Fruit fly (Drosophila melanogaster) whole organism, embryonic: Measurements from ENCODE around the gene IA-2.

Experiments
- Aef1 ChIP-seq: fragments of 200-800 bp; sonication (Bioruptor generic); IDR thresholded peaks from 3 replicates; pipeline ENCODE4 v1.3.6; 2022; ENCODE audit warnings: missing biosample characterization, missing genetic modification characterization
- Atf6 ChIP-seq: fragments of 200-800 bp; sonication (Bioruptor generic); IDR thresholded peaks from 2 replicates; pipeline ENCODE4 v1.3.6; 2022; ENCODE audit warnings: missing biosample characterization, missing genetic modification characterization
- BtbVII ChIP-seq: fragments of 200-800 bp; sonication (Bioruptor generic); optimal IDR thresholded peaks from 3 replicates; lab custom pipeline; 2017; ENCODE audit warnings: missing biosample characterization, mild to moderate bottlenecking, missing genetic modification characterization
- CG12155 ChIP-seq: fragments of 200-800 bp; sonication (Bioruptor generic); optimal IDR thresholded peaks from 3 replicates; lab custom pipeline; 2016; ENCODE audit warnings: missing biosample characterization, missing genetic modification characterization
- CG12769 ChIP-seq: fragments of 200-800 bp; sonication (Bioruptor generic); optimal IDR thresholded peaks from 2 replicates; lab custom pipeline; 2019; ENCODE audit warnings: missing biosample characterization, mild to moderate bottlenecking, missing genetic modification characterization, moderate library complexity
- CG13624 ChIP-seq: fragments of 200-800 bp; sonication (Bioruptor generic); optimal IDR thresholded peaks from 2 replicates; lab custom pipeline; 2016; ENCODE audit warnings: missing biosample characterization, missing genetic modification characterization
- CG13775 ChIP-seq: fragments of 200-800 bp; sonication (Bioruptor generic); optimal IDR thresholded peaks from 3 replicates; lab custom pipeline; 2017; ENCODE audit warnings: missing biosample characterization, mild to moderate bottlenecking, missing genetic modification characterization
- CG14014 ChIP-seq: fragments of 200-800 bp; sonication (Bioruptor generic); IDR thresholded peaks from 2 replicates; pipeline ENCODE4 v1.3.6; 2022; ENCODE audit warnings: missing biosample characterization, missing genetic modification characterization
- CG15696 ChIP-seq: fragments of 200-800 bp; sonication (Bioruptor generic); optimal IDR thresholded peaks from 2 replicates; lab custom pipeline; 2019; ENCODE audit warnings: missing biosample characterization, mild to moderate bottlenecking, missing genetic modification characterization, moderate library complexity
- CG1603 ChIP-seq: fragments of 200-800 bp; sonication (Bioruptor generic); optimal IDR thresholded peaks from 2 replicates; lab custom pipeline; 2019; ENCODE audit warnings: missing biosample characterization, mild to moderate bottlenecking, missing genetic modification characterization, moderate library complexity
- CG17912 ChIP-seq: fragments of 200-800 bp; sonication (Bioruptor generic); optimal IDR thresholded peaks from 2 replicates; lab custom pipeline; 2018; ENCODE audit warnings: missing biosample characterization, mild to moderate bottlenecking, missing genetic modification characterization
- CG1792 ChIP-seq: fragments of 200-800 bp; sonication (Bioruptor generic); optimal IDR thresholded peaks from 2 replicates; lab custom pipeline; 2016; ENCODE audit warnings: missing biosample characterization, missing genetic modification characterization
- CG1832 ChIP-seq: fragments of 200-800 bp; sonication (Bioruptor generic); optimal IDR thresholded peaks from 2 replicates; lab custom pipeline; 2017; ENCODE audit warnings: missing biosample characterization, mild to moderate bottlenecking, missing genetic modification characterization, inconsistent platforms
- CG2199 ChIP-seq: fragments of 200-800 bp; sonication (Bioruptor generic); IDR thresholded peaks from 3 replicates; pipeline ENCODE4 v1.3.6; 2022; ENCODE audit warnings: missing biosample characterization, missing genetic modification characterization
- CG31365 ChIP-seq: fragments of 200-800 bp; sonication (Bioruptor generic); optimal IDR thresholded peaks from 2 replicates; lab custom pipeline; 2018; ENCODE audit warnings: missing biosample characterization, mild to moderate bottlenecking, missing genetic modification characterization
- CG32772 ChIP-seq: fragments of 200-800 bp; sonication (Bioruptor generic); IDR thresholded peaks from 2 replicates; pipeline ENCODE4 v1.3.6; 2022; ENCODE audit warnings: missing biosample characterization, missing genetic modification characterization
- CG3281 ChIP-seq: fragments of 200-800 bp; sonication (Bioruptor generic); optimal IDR thresholded peaks from 3 replicates; lab custom pipeline; 2017; ENCODE audit warnings: missing biosample characterization, mild to moderate bottlenecking, missing genetic modification characterization
- CG3407 ChIP-seq: fragments of 200-800 bp; sonication (Bioruptor generic); optimal IDR thresholded peaks from 2 replicates; lab custom pipeline; 2018; ENCODE audit warnings: missing biosample characterization, mild to moderate bottlenecking, missing genetic modification characterization
- CG3726 ChIP-seq: fragments of 200-800 bp; sonication (Bioruptor generic); IDR thresholded peaks from 3 replicates; pipeline ENCODE4, ENCODE4 v1.3.6; 2022; ENCODE audit warnings: missing biosample characterization, missing genetic modification characterization
- CG4617 ChIP-seq: fragments of 200-800 bp; sonication (Bioruptor generic); optimal IDR thresholded peaks from 3 replicates; lab custom pipeline; 2016; ENCODE audit warnings: missing biosample characterization, missing genetic modification characterization, borderline replicate concordance
- CG6854 ChIP-seq: fragments of 200-800 bp; sonication (Bioruptor generic); optimal IDR thresholded peaks from 3 replicates; lab custom pipeline; 2017; ENCODE audit warnings: missing biosample characterization, mild to moderate bottlenecking, missing genetic modification characterization
- CG8388 ChIP-seq: fragments of 200-800 bp; sonication (Bioruptor generic); optimal IDR thresholded peaks from 2 replicates; lab custom pipeline; 2019; ENCODE audit warnings: missing biosample characterization, mild to moderate bottlenecking, missing genetic modification characterization, moderate library complexity
- CG8924 ChIP-seq: fragments of 200-800 bp; optimal IDR thresholded peaks from 3 replicates; lab custom pipeline; 2019; ENCODE audit warnings: missing biosample characterization, mild to moderate bottlenecking, missing genetic modification characterization, moderate library complexity
- CG9609 ChIP-seq: fragments of 200-800 bp; sonication (Bioruptor generic); optimal IDR thresholded peaks from 3 replicates; lab custom pipeline; 2016; ENCODE audit warnings: missing biosample characterization, missing genetic modification characterization
- CG9727 ChIP-seq: fragments of 200-800 bp; sonication (Bioruptor generic); optimal IDR thresholded peaks from 3 replicates; lab custom pipeline; 2017; ENCODE audit warnings: missing biosample characterization, mild to moderate bottlenecking, missing genetic modification characterization
- CrebB ChIP-seq: fragments of 200-800 bp; sonication (Bioruptor generic); optimal IDR thresholded peaks from 3 replicates; lab custom pipeline; 2018; ENCODE audit warnings: missing biosample characterization, mild to moderate bottlenecking, missing genetic modification characterization
- Gug ChIP-seq: fragments of 200-800 bp; sonication (Bioruptor generic); IDR thresholded peaks from 4 replicates; pipeline ENCODE4 v1.3.6; 2022; ENCODE audit warnings: missing biosample characterization, missing genetic modification characterization
- H15 ChIP-seq: fragments of 200-800 bp; sonication (Bioruptor generic); IDR thresholded peaks from 3 replicates; pipeline ENCODE4 v1.3.6; 2022; ENCODE audit warnings: missing biosample characterization, missing genetic modification characterization
- Lim3 ChIP-seq: fragments of 200-800 bp; sonication (Bioruptor generic); IDR thresholded peaks from 2 replicates; pipeline ENCODE4 v1.3.6; 2022; ENCODE audit warnings: missing biosample characterization, missing genetic modification characterization
- NC2α ChIP-seq: fragments of 200-800 bp; sonication (Bioruptor generic); optimal IDR thresholded peaks from 2 replicates; lab custom pipeline; 2016; ENCODE audit warnings: missing biosample characterization, missing genetic modification characterization
- Opbp ChIP-seq: fragments of 200-800 bp; sonication (Bioruptor generic); IDR thresholded peaks from 3 replicates; pipeline ENCODE4 v1.3.6; 2022; ENCODE audit warnings: missing biosample characterization, missing genetic modification characterization; ENCODE audit not compliant: partially characterized antibody
- Rx ChIP-seq: fragments of 200-800 bp; sonication (Bioruptor generic); IDR thresholded peaks from 2 replicates; pipeline ENCODE4 v1.3.6; 2022; ENCODE audit warnings: missing biosample characterization, missing genetic modification characterization
- Vsx1 ChIP-seq: fragments of 200-800 bp; sonication (Bioruptor generic); optimal IDR thresholded peaks from 2 replicates; lab custom pipeline; 2017; ENCODE audit warnings: missing biosample characterization, mild to moderate bottlenecking, missing genetic modification characterization, missing genetic modification reagents
- az2 ChIP-seq: fragments of 200-800 bp; sonication (Bioruptor generic); optimal IDR thresholded peaks from 3 replicates; lab custom pipeline; 2016; ENCODE audit warnings: missing biosample characterization, missing genetic modification characterization
- cas ChIP-seq: fragments of 200-800 bp; sonication (Bioruptor generic); IDR thresholded peaks from 2 replicates; pipeline ENCODE4 v1.3.6; 2022; ENCODE audit warnings: missing biosample characterization, missing genetic modification characterization
- danr ChIP-seq: fragments of 200-800 bp; sonication (Bioruptor generic); IDR thresholded peaks from 2 replicates; pipeline ENCODE4 v1.3.6; 2022; ENCODE audit warnings: missing biosample characterization, missing genetic modification characterization
- ewg ChIP-seq: fragments of 200-800 bp; sonication (Bioruptor generic); optimal IDR thresholded peaks from 3 replicates; lab custom pipeline; 2017; ENCODE audit warnings: mild to moderate bottlenecking, missing biosample characterization, missing genetic modification reagents, missing genetic modification characterization
- fd96Cb ChIP-seq: fragments of 200-800 bp; sonication (Bioruptor generic); optimal IDR thresholded peaks from 2 replicates; lab custom pipeline; 2018; ENCODE audit warnings: missing biosample characterization, mild to moderate bottlenecking, missing genetic modification characterization, moderate library complexity
- insv ChIP-seq, 2 experiments: fragments of 200-800 bp; sonication (Bioruptor generic); optimal IDR thresholded peaks; 3 replicates each; lab custom pipeline; 2016 to 2018; ENCODE audit warnings: missing biosample characterization in 2 of 2, missing genetic modification characterization in 2 of 2
- inv ChIP-seq: fragments of 200-800 bp; sonication (Bioruptor generic); IDR thresholded peaks from 2 replicates; pipeline ENCODE4 v1.3.6; 2022; ENCODE audit warnings: missing biosample characterization, missing genetic modification characterization; ENCODE audit not compliant: partially characterized antibody
- lilli ChIP-seq: fragments of 200-800 bp; sonication (Bioruptor generic); optimal IDR thresholded peaks from 3 replicates; lab custom pipeline; 2016; ENCODE audit warnings: missing biosample characterization, missing genetic modification characterization
- lmd ChIP-seq: fragments of 200-800 bp; sonication (Bioruptor generic); IDR thresholded peaks from 2 replicates; pipeline ENCODE4 v1.3.6; 2022; ENCODE audit warnings: missing biosample characterization, missing genetic modification characterization
- luna ChIP-seq: fragments of 200-800 bp; sonication (Bioruptor generic); optimal IDR thresholded peaks from 2 replicates; lab custom pipeline; 2016; ENCODE audit warnings: missing biosample characterization, missing genetic modification characterization
- pnt ChIP-seq: fragments of 200-800 bp; sonication (Bioruptor generic); optimal IDR thresholded peaks from 3 replicates; lab custom pipeline; 2016; ENCODE audit warnings: missing biosample characterization, missing genetic modification characterization
- sens ChIP-seq: fragments of 200-800 bp; sonication (Bioruptor generic); peaks from one replicate; lab custom pipeline; 2016; ENCODE audit warnings: missing biosample characterization, missing genetic modification characterization
- sna ChIP-seq: fragments of 200-800 bp; sonication (Bioruptor generic); IDR thresholded peaks from 2 replicates; pipeline ENCODE4 v1.3.6; 2022; ENCODE audit warnings: missing biosample characterization, missing genetic modification characterization; ENCODE audit not compliant: partially characterized antibody
- sug ChIP-seq: fragments of 200-800 bp; optimal IDR thresholded peaks from 2 replicates; lab custom pipeline; 2019; ENCODE audit warnings: missing biosample characterization, mild to moderate bottlenecking, missing genetic modification characterization, moderate library complexity
- tup ChIP-seq: fragments of 200-800 bp; sonication (Bioruptor generic); optimal IDR thresholded peaks from 2 replicates; lab custom pipeline; 2016; ENCODE audit warnings: missing biosample characterization, mild to moderate bottlenecking, missing genetic modification characterization, moderate library complexity
- yki ChIP-seq: fragments of >200 bp; optimal IDR thresholded peaks from 3 replicates; lab custom pipeline; 2018
- zfh1 ChIP-seq: fragments of 200-800 bp; sonication (Bioruptor generic); IDR thresholded peaks from 3 replicates; pipeline ENCODE4 v1.3.6; 2022; ENCODE audit warnings: missing biosample characterization, missing genetic modification characterization

Gene IA-2

DNA sequence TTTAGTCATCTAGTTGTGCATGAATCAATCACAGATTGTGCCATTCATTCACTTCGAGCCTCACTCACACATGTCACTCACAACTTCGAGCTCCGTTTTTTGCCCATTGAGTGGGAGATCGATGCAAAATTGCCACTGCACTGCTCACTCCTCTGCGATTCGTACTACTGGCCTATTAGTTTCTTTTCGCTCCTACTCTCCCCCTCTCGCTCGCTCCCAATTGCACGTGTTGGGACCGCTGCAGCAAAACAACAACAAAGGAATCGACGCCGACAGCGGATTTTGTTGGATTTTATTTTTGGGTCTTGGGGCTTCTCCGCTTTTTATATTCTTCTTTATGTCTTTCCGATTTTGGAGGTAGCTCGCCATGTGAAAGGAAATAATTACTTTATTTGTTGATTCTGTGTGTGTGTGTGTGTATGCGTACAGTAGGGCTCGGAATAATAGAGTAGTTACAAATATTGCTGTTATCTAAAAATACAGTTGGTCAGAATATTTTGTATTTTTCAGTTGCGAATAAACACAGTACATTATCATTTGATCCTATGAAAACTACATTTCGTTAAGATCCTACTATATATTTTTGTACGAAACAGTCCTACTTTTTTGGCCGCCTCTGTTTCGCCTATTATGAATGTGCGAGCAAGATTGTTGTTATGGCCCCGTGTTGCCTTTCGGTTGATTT, 26.5 kb upstream of the IA-2 start (continued):
- peak; percentile 79 for TF ChIP-seq lmd (GFP tag; lab: Robert Waterston, UW)
- TF ChIP-seq inv: no peak
- TF ChIP-seq CG12769 (tag; lab: Kevin White, UChicago): peak; percentile 82
- TF ChIP-seq CG9609 (GFP tag; lab: Kevin White, UChicago): peak; percentile 46
- TF ChIP-seq CG32772: peak; percentile 81
- TF ChIP-seq lilli: peak; percentile 60
- TF ChIP-seq zfh1: peak; percentile 89
- TF ChIP-seq CG3407 (GFP tag; lab: Kevin White, UChicago): peak; percentile 83
- TF ChIP-seq Vsx1 (GFP tag; lab: Kevin White, UChicago): peak; percentile 68
- TF ChIP-seq sna (GFP tag; lab: Robert Waterston, UW): no peak
- no peak for TF ChIP-seq Lim3 (GFP tag; lab: Robert Waterston, UW)
- TF ChIP-seq Gug (GFP tag; lab: Robert Waterston, UW): peak; percentile 42; the same call in 1 of the 4 replicates
- TF ChIP-seq CG4617 (GFP tag; lab: Kevin White, UChicago): no peak
- peak; percentile 80 for TF ChIP-seq H15
- TF ChIP-seq CrebB (tag; lab: Kevin White, UChicago): peak; percentile 53
- peak; percentile 61 for TF ChIP-seq BtbVII (GFP tag; lab: Kevin White, UChicago)
- peak; percentile 40 for TF ChIP-seq CG13624
- TF ChIP-seq luna (GFP tag; lab: Kevin White, UChicago): no peak
- TF ChIP-seq CG1792 (GFP tag; lab: Kevin White, UChicago): peak; percentile 49
- TF ChIP-seq fd96Cb (tag; lab: Kevin White, UChicago): peak; percentile 88
- TF ChIP-seq sens (GFP tag; lab: Kevin White, UChicago): peak; percentile 98
- TF ChIP-seq az2: peak; percentile 80
- TF ChIP-seq Aef1 (GFP tag; lab: Robert Waterston, UW): peak; percentile 62
- TF ChIP-seq cas (GFP tag; lab: Robert Waterston, UW): no peak
- peak; percentile 80 for TF ChIP-seq CG9727
- TF ChIP-seq pnt (GFP tag; lab: Kevin White, UChicago): peak; percentile 67
- TF ChIP-seq Atf6 (GFP tag; lab: Robert Waterston, UW): peak; percentile 70
- TF ChIP-seq sug: peak; percentile 17
- no peak for TF ChIP-seq tup (GFP tag; lab: Kevin White, UChicago)
- peak; percentile 69 for TF ChIP-seq CG31365 (tag; lab: Kevin White, UChicago)
- no peak for TF ChIP-seq Opbp (GFP tag; lab: Robert Waterston, UW)
- TF ChIP-seq CG1603 (tag; lab: Kevin White, UChicago): peak; percentile 96
- peak; percentile 76 for TF ChIP-seq ewg (GFP tag; lab: Kevin White, UChicago)
- TF ChIP-seq danr: peak; percentile 54; the same call in 1 of the 2 replicates
- peak; percentile 88 for TF ChIP-seq CG8924 (tag; lab: Kevin White, UChicago)
- peak; percentile 63 for TF ChIP-seq CG13775 (GFP tag; lab: Kevin White, UChicago)
- peak; percentile 69 for TF ChIP-seq CG14014 (GFP tag; lab: Robert Waterston, UW)
- 0 out of 3 replicates have a peak, but pooled peaks have one; percentile 6 for TF ChIP-seq CG2199
- TF ChIP-seq Rx (GFP tag; lab: Robert Waterston, UW): peak; percentile 58
- peak; percentile 61 for TF ChIP-seq CG15696 (tag; lab: Kevin White, UChicago)
- peak; percentile 66 for TF ChIP-seq CG3281 (GFP tag; lab: Kevin White, UChicago)
- peak; percentile 37 for TF ChIP-seq CG1832 (GFP tag; lab: Kevin White, UChicago)
- no peak for TF ChIP-seq yki (lab: Kevin White, UChicago)
- TF ChIP-seq CG12155 (GFP tag; lab: Kevin White, UChicago): peak; percentile 62
- TF ChIP-seq NC2α (GFP tag; lab: Kevin White, UChicago): peak; percentile 52
- peak; percentile 89 for TF ChIP-seq CG8388 (GFP tag; lab: Kevin White, UChicago)
- TF ChIP-seq CG6854 (GFP tag; lab: Kevin White, UChicago): peak; percentile 25
- TF ChIP-seq CG17912 (GFP tag; lab: Kevin White, UChicago): no peak
- no peak for TF ChIP-seq insv (GFP tag; optimal IDR thresholded peaks at IDR 0.05; lab: Kevin White, UChicago)
- TF ChIP-seq CG3726 (GFP tag; lab: Robert Waterston, UW): 0 out of 3 replicates have a peak, but pooled peaks have one; percentile 60
